Fruit fly (Drosophila melanogaster) whole organism, adult: ENCODE measurements around the gene mRpS21.

Experiments used
- CG11617 ChIP-seq: fragments of 200-800 bp; sonication (Bioruptor generic); optimal IDR thresholded peaks from 2 replicates; lab custom pipeline; 2017; ENCODE audit warnings: mild to moderate bottlenecking, missing biosample characterization, missing genetic modification reagents, missing genetic modification characterization
- CG7045 ChIP-seq: fragments of 200-800 bp; sonication (Bioruptor generic); optimal IDR thresholded peaks from 2 replicates; lab custom pipeline; 2017; ENCODE audit warnings: missing biosample characterization, mild to moderate bottlenecking, missing genetic modification characterization
- bab1 ChIP-seq: fragments of 200-800 bp; sonication (Bioruptor generic); optimal IDR thresholded peaks from 3 replicates; lab custom pipeline; 2019; ENCODE audit warnings: missing biosample characterization, mild to moderate bottlenecking, missing genetic modification characterization, moderate library complexity

- no peak for TF ChIP-seq CG11617 (GFP tag; lab: Kevin White, UChicago)
- no peak for TF ChIP-seq bab1
- TF ChIP-seq CG7045 (GFP tag; lab: Kevin White, UChicago): no peak
Measured at dm6 chr3R:13369348-13369747, 12.3 kb downstream of the mRpS21 start, which contains the start of gene CheA87a.
